Worm (Caenorhabditis elegans) whole organism, late embryonic: ENCODE data around the gene Y19D2B.1.

Experiments
- ceh-14 ChIP-seq: sonication (generic microtip); optimal IDR thresholded peaks from 2 replicates; lab custom pipeline; 2016; ENCODE audit warnings: missing genotype, missing genetic modification characterization, missing compliant biosample characterization
- ceh-18 ChIP-seq: sonication (generic microtip); optimal IDR thresholded peaks from 2 replicates; lab custom pipeline; 2016; ENCODE audit warnings: missing genetic modification characterization, missing compliant biosample characterization
- hlh-13 ChIP-seq: fragments of 200-800 bp; sonication (Bioruptor generic); optimal IDR thresholded peaks from 2 replicates; lab custom pipeline; 2018; ENCODE audit warnings: mild to moderate bottlenecking, missing genetic modification characterization, missing compliant biosample characterization
- lin-11 ChIP-seq: fragments of 200-800 bp; sonication (Bioruptor generic); optimal IDR thresholded peaks from 2 replicates; lab custom pipeline; 2018; ENCODE audit warnings: mild to moderate bottlenecking, missing genetic modification characterization, missing compliant biosample characterization
- syd-9 ChIP-seq: sonication (generic microtip); optimal IDR thresholded peaks from 2 replicates; lab custom pipeline; 2016; ENCODE audit warnings: mild to moderate bottlenecking, missing genetic modification characterization, moderate library complexity, missing compliant biosample characterization
- ztf-16 ChIP-seq: sonication (generic microtip); optimal IDR thresholded peaks from 2 replicates; lab custom pipeline; 2017; ENCODE audit warnings: missing genetic modification characterization, missing compliant biosample characterization

- TF ChIP-seq ztf-16 (tag; lab: Kevin White, UChicago) (no peak), hlh-13 (GFP tag; lab: Kevin White, UChicago) (no peak), ceh-18 (no peak), lin-11 (tag; lab: Kevin White, UChicago) (no peak), ceh-14 (no peak), syd-9 (tag; lab: Kevin White, UChicago) (no peak)
These were observed 36.4 kb upstream of the Y19D2B.1 start for ce11 chrII:10959138-10959537.
